Worm (Caenorhabditis elegans) whole organism, early embryonic: ENCODE data around the gene C50H2.7.

ENCODE experiments used
- B0310.2 ChIP-seq: sonication (generic microtip); optimal IDR thresholded peaks from 2 replicates; lab custom pipeline; 2016; ENCODE audit warnings: mild to moderate bottlenecking, missing genetic modification characterization, missing compliant biosample characterization
- aly-1 ChIP-seq: sonication (generic microtip); optimal IDR thresholded peaks from 2 replicates; lab custom pipeline; 2016; ENCODE audit warnings: missing genetic modification characterization, missing compliant biosample characterization
- ama-1 ChIP-seq: fragments of 150-350 bp; optimal IDR thresholded peaks from 2 replicates; lab custom pipeline; 2014
- ets-7 ChIP-seq: sonication (generic microtip); optimal IDR thresholded peaks from 2 replicates; lab custom pipeline; 2016; ENCODE audit warnings: missing genotype, missing genetic modification characterization, missing compliant biosample characterization
- flt-1 ChIP-seq: fragments of 200-800 bp; sonication (Bioruptor generic); IDR thresholded peaks from 2 replicates; pipeline ENCODE4 v1.3.6; 2022; ENCODE audit warnings: missing genetic modification characterization, missing compliant biosample characterization
- hmg-4 ChIP-seq: fragments of 200-800 bp; sonication (Bioruptor generic); optimal IDR thresholded peaks from 2 replicates; lab custom pipeline; 2018; ENCODE audit warnings: mild to moderate bottlenecking, missing genetic modification characterization, missing compliant biosample characterization
- hnd-1 ChIP-seq: sonication (generic microtip); optimal IDR thresholded peaks from 2 replicates; lab custom pipeline; 2016; ENCODE audit warnings: missing genetic modification characterization, missing compliant biosample characterization
- pes-1 ChIP-seq: fragments of 200-800 bp; sonication (Bioruptor generic); IDR thresholded peaks from 2 replicates; pipeline ENCODE4 v1.3.6; 2022; ENCODE audit warnings: missing genetic modification reagents, missing genetic modification characterization, missing compliant biosample characterization
- tbx-11 ChIP-seq: fragments of 200-800 bp; sonication (Bioruptor generic); IDR thresholded peaks from 2 replicates; pipeline ENCODE4 v1.3.6; 2022; ENCODE audit warnings: missing genetic modification characterization, missing compliant biosample characterization
- tbx-37 ChIP-seq: fragments of 200-800 bp; sonication (Bioruptor generic); conservative IDR thresholded peaks from 2 replicates; pipeline ENCODE4 v1.3.6; 2022; ENCODE audit warnings: missing genetic modification reagents, missing genetic modification characterization, missing compliant biosample characterization
- tra-4 ChIP-seq: sonication (generic microtip); optimal IDR thresholded peaks from 2 replicates; lab custom pipeline; 2017; ENCODE audit warnings: missing genetic modification characterization, missing compliant biosample characterization

ce11 chrV:9958654-9959053 is 36.1 kb downstream of the C50H2.7 start:
- TF ChIP-seq tbx-37 (GFP tag; lab: Robert Waterston, UW), result no peak
- no peak for TF ChIP-seq ama-1 (lab: Kevin White, UChicago)
- TF ChIP-seq aly-1 (tag; lab: Kevin White, UChicago), result no peak
- no peak for TF ChIP-seq hnd-1 (tag; lab: Kevin White, UChicago)
- TF ChIP-seq B0310.2 (tag; lab: Kevin White, UChicago), result no peak
- TF ChIP-seq flt-1 (GFP tag; lab: Robert Waterston, UW), result no peak
- TF ChIP-seq hmg-4 (GFP tag; lab: Kevin White, UChicago), result no peak
- TF ChIP-seq pes-1 (GFP tag; lab: Robert Waterston, UW), result no peak
- TF ChIP-seq tra-4, result no peak
- no peak for TF ChIP-seq tbx-11
- TF ChIP-seq ets-7 (tag; lab: Kevin White, UChicago), result no peak
